Fruit fly (Drosophila melanogaster) whole organism, prepupa: ENCODE measurements around the gene Mical.

Source experiments
- Blimp-1 ChIP-seq: fragments of 200-800 bp; sonication (Bioruptor generic); optimal IDR thresholded peaks from 3 replicates; lab custom pipeline; 2017; ENCODE audit warnings: missing biosample characterization, missing genetic modification characterization, mild to moderate bottlenecking, moderate library complexity, missing genetic modification reagents
- CG10669 ChIP-seq: fragments of 200-800 bp; sonication (Bioruptor generic); optimal IDR thresholded peaks from 3 replicates; lab custom pipeline; 2018; ENCODE audit warnings: missing biosample characterization, mild to moderate bottlenecking, missing genetic modification characterization, moderate library complexity
- CG11762 ChIP-seq: fragments of 200-800 bp; sonication (Bioruptor generic); optimal IDR thresholded peaks from 3 replicates; lab custom pipeline; 2016; ENCODE audit warnings: missing biosample characterization, missing genetic modification characterization; ENCODE audit not compliant: insufficient read depth
- CG11902 ChIP-seq: fragments of 200-800 bp; sonication (Bioruptor generic); optimal IDR thresholded peaks from 3 replicates; lab custom pipeline; 2016; ENCODE audit warnings: missing biosample characterization, missing genetic modification characterization
- CG1621 ChIP-seq: fragments of 200-800 bp; sonication (Bioruptor generic); optimal IDR thresholded peaks from 3 replicates; lab custom pipeline; 2018; ENCODE audit warnings: missing biosample characterization, mild to moderate bottlenecking, missing genetic modification characterization
- CG16779 ChIP-seq: fragments of 200-800 bp; sonication (Bioruptor generic); optimal IDR thresholded peaks from 3 replicates; lab custom pipeline; 2017; ENCODE audit warnings: missing biosample characterization, mild to moderate bottlenecking, missing genetic modification characterization
- CG31627 ChIP-seq: fragments of 200-800 bp; sonication (Bioruptor generic); optimal IDR thresholded peaks from 3 replicates; lab custom pipeline; 2016; ENCODE audit warnings: missing biosample characterization, missing genetic modification characterization
- CG32006 ChIP-seq: fragments of 200-800 bp; sonication (Bioruptor generic); optimal IDR thresholded peaks from 3 replicates; lab custom pipeline; 2017; ENCODE audit warnings: missing biosample characterization, mild to moderate bottlenecking, missing genetic modification characterization
- CG34406 ChIP-seq: fragments of 200-800 bp; sonication (Bioruptor generic); optimal IDR thresholded peaks from 3 replicates; lab custom pipeline; 2016; ENCODE audit warnings: missing biosample characterization, missing genetic modification characterization
- CG3919 ChIP-seq: fragments of 200-800 bp; sonication (Bioruptor generic); optimal IDR thresholded peaks from 3 replicates; lab custom pipeline; 2016; ENCODE audit warnings: missing biosample characterization, missing genetic modification characterization
- CG6163 ChIP-seq: fragments of 200-800 bp; sonication (Bioruptor generic); IDR thresholded peaks from 3 replicates; pipeline ENCODE4 v1.3.6; 2022; ENCODE audit warnings: missing biosample characterization, missing genetic modification characterization
- CG6276 ChIP-seq: fragments of 200-800 bp; sonication (Bioruptor generic); optimal IDR thresholded peaks from 2 replicates; lab custom pipeline; 2017; ENCODE audit warnings: missing biosample characterization, mild to moderate bottlenecking, missing genetic modification characterization
- CG6792 ChIP-seq: fragments of 200-800 bp; sonication (Bioruptor generic); optimal IDR thresholded peaks from 3 replicates; lab custom pipeline; 2016; ENCODE audit warnings: missing biosample characterization, missing genetic modification characterization
- CG6808 ChIP-seq: fragments of 200-800 bp; sonication (Bioruptor generic); optimal IDR thresholded peaks from 3 replicates; lab custom pipeline; 2017; ENCODE audit warnings: missing biosample characterization, missing genetic modification characterization, mild to moderate bottlenecking, moderate library complexity, missing genetic modification reagents
- CG6854 ChIP-seq: fragments of 200-800 bp; sonication (Bioruptor generic); optimal IDR thresholded peaks from 2 replicates; lab custom pipeline; 2017; ENCODE audit warnings: missing biosample characterization, mild to moderate bottlenecking, missing genetic modification characterization
- CG7368 ChIP-seq: fragments of 200-800 bp; sonication (Bioruptor generic); optimal IDR thresholded peaks from 3 replicates; lab custom pipeline; 2016; ENCODE audit warnings: missing biosample characterization, missing genetic modification characterization
- CG8119 ChIP-seq: fragments of 200-800 bp; sonication (Bioruptor generic); IDR thresholded peaks from 3 replicates; pipeline ENCODE4 v1.3.6; 2022; ENCODE audit warnings: missing biosample characterization, missing genetic modification characterization
- CG8319 ChIP-seq: fragments of 200-800 bp; sonication (Bioruptor generic); optimal IDR thresholded peaks from 3 replicates; lab custom pipeline; 2016; ENCODE audit warnings: missing biosample characterization, missing genetic modification characterization
- CG8632 ChIP-seq: fragments of 200-800 bp; sonication (Bioruptor generic); optimal IDR thresholded peaks from 3 replicates; lab custom pipeline; 2016; ENCODE audit warnings: missing biosample characterization, missing genetic modification characterization
- CG9139 ChIP-seq: fragments of 200-800 bp; sonication (Bioruptor generic); optimal IDR thresholded peaks from 3 replicates; lab custom pipeline; 2017; ENCODE audit warnings: missing biosample characterization, mild to moderate bottlenecking, missing genetic modification characterization
- Eip75B ChIP-seq: fragments of 200-800 bp; sonication (Bioruptor generic); optimal IDR thresholded peaks from 3 replicates; lab custom pipeline; 2016; ENCODE audit warnings: missing biosample characterization, missing genetic modification characterization
- Eip78C ChIP-seq: fragments of 200-800 bp; sonication (Bioruptor generic); peaks from one replicate; lab custom pipeline; 2016; ENCODE audit warnings: missing biosample characterization, missing genetic modification characterization
- Eip93F ChIP-seq: fragments of 200-800 bp; sonication (Bioruptor generic); optimal IDR thresholded peaks from 2 replicates; lab custom pipeline; 2016; ENCODE audit warnings: missing biosample characterization, mild to moderate bottlenecking, missing genetic modification characterization
- Ets21C ChIP-seq: fragments of 200-800 bp; sonication (Bioruptor generic); optimal IDR thresholded peaks from 3 replicates; lab custom pipeline; 2016; ENCODE audit warnings: missing biosample characterization, missing genetic modification characterization
- Ets96B ChIP-seq: fragments of 200-800 bp; optimal IDR thresholded peaks from 2 replicates; lab custom pipeline; 2019; ENCODE audit warnings: missing biosample characterization, mild to moderate bottlenecking, missing genetic modification characterization, moderate library complexity
- Gug ChIP-seq: fragments of 200-800 bp; sonication (Bioruptor generic); IDR thresholded peaks from 2 replicates; pipeline ENCODE4 v1.3.6; 2022; ENCODE audit warnings: missing biosample characterization, missing genetic modification characterization
- Hr38 ChIP-seq: sonication (Bioruptor generic); optimal IDR thresholded peaks from 2 replicates; lab custom pipeline; 2016; ENCODE audit warnings: missing biosample characterization, missing genetic modification characterization
- Hr39 ChIP-seq: fragments of 200-800 bp; sonication (Bioruptor generic); optimal IDR thresholded peaks from 2 replicates; lab custom pipeline; 2016; ENCODE audit warnings: missing biosample characterization, missing genetic modification characterization
- Hr4 ChIP-seq: fragments of 200-800 bp; sonication (Bioruptor generic); optimal IDR thresholded peaks from 3 replicates; lab custom pipeline; 2016; ENCODE audit warnings: missing biosample characterization, missing genetic modification characterization
- Lpt ChIP-seq: fragments of 200-800 bp; sonication (Bioruptor generic); optimal IDR thresholded peaks from 3 replicates; lab custom pipeline; 2016; ENCODE audit warnings: missing biosample characterization, missing genetic modification characterization
- Met ChIP-seq: fragments of 200-800 bp; sonication (Bioruptor generic); optimal IDR thresholded peaks from 3 replicates; lab custom pipeline; 2016; ENCODE audit warnings: missing biosample characterization, missing genetic modification characterization
- OdsH ChIP-seq: fragments of 200-800 bp; sonication (Bioruptor generic); optimal IDR thresholded peaks from 3 replicates; lab custom pipeline; 2016; ENCODE audit warnings: missing biosample characterization, missing genetic modification characterization
- Smox ChIP-seq: fragments of 200-800 bp; sonication (Bioruptor generic); optimal IDR thresholded peaks from 3 replicates; lab custom pipeline; 2016; ENCODE audit warnings: missing biosample characterization, missing genetic modification characterization
- Sox102F ChIP-seq: fragments of 200-800 bp; sonication (Bioruptor generic); optimal IDR thresholded peaks from 2 replicates; lab custom pipeline; 2016; ENCODE audit warnings: missing biosample characterization, mild to moderate bottlenecking, missing genetic modification characterization
- Sox14 ChIP-seq: fragments of 200-800 bp; sonication (Bioruptor generic); optimal IDR thresholded peaks from 3 replicates; lab custom pipeline; 2016; ENCODE audit warnings: missing biosample characterization, missing genetic modification characterization
- Sox15 ChIP-seq: fragments of 200-800 bp; sonication (Bioruptor generic); optimal IDR thresholded peaks from 3 replicates; lab custom pipeline; 2016; ENCODE audit warnings: missing biosample characterization, missing genetic modification characterization
- achi ChIP-seq: fragments of 200-800 bp; sonication (Bioruptor generic); optimal IDR thresholded peaks from 3 replicates; lab custom pipeline; 2016; ENCODE audit warnings: missing biosample characterization, missing genetic modification characterization
- cyc ChIP-seq: fragments of 200-800 bp; sonication (Bioruptor generic); optimal IDR thresholded peaks from 3 replicates; lab custom pipeline; 2016; ENCODE audit warnings: missing biosample characterization, missing genetic modification characterization
- dac ChIP-seq: fragments of 200-800 bp; sonication (Bioruptor generic); optimal IDR thresholded peaks from 2 replicates; lab custom pipeline; 2017; ENCODE audit warnings: missing biosample characterization, mild to moderate bottlenecking, missing genetic modification characterization
- dsx ChIP-seq: fragments of 200-800 bp; optimal IDR thresholded peaks from 3 replicates; lab custom pipeline; 2019; ENCODE audit warnings: missing biosample characterization, mild to moderate bottlenecking, missing genetic modification characterization, moderate library complexity; ENCODE audit not compliant: poor library complexity, severe bottlenecking
- fd59A ChIP-seq: fragments of 200-800 bp; sonication (Bioruptor generic); optimal IDR thresholded peaks from 2 replicates; lab custom pipeline; 2017; ENCODE audit warnings: missing biosample characterization, mild to moderate bottlenecking, missing genetic modification characterization, missing genetic modification reagents
- fd85E ChIP-seq: fragments of 200-800 bp; sonication (Bioruptor generic); optimal IDR thresholded peaks from 3 replicates; lab custom pipeline; 2016; ENCODE audit warnings: missing biosample characterization, missing genetic modification characterization
- fkh ChIP-seq: fragments of 200-800 bp; sonication (Bioruptor generic); optimal IDR thresholded peaks from 3 replicates; lab custom pipeline; 2017; ENCODE audit warnings: missing biosample characterization, mild to moderate bottlenecking, missing genetic modification characterization, moderate library complexity
- lz ChIP-seq: fragments of 200-800 bp; sonication (Bioruptor generic); optimal IDR thresholded peaks from 3 replicates; lab custom pipeline; 2016; ENCODE audit warnings: missing biosample characterization, missing genetic modification characterization
- net ChIP-seq: fragments of 200-800 bp; sonication (Bioruptor generic); optimal IDR thresholded peaks from 3 replicates; lab custom pipeline; 2016; ENCODE audit warnings: missing biosample characterization, missing genetic modification characterization
- pdm3 ChIP-seq: fragments of 200-800 bp; sonication (Bioruptor generic); optimal IDR thresholded peaks from 3 replicates; lab custom pipeline; 2016; ENCODE audit warnings: missing biosample characterization, missing genetic modification characterization
- salr ChIP-seq, 2 experiments: fragments of 200-800 bp; sonication (Bioruptor generic); optimal IDR thresholded peaks; 3 replicates each; lab custom pipeline; 2016 to 2018; ENCODE audit warnings: missing biosample characterization in 2 of 2, missing genetic modification characterization in 2 of 2, mild to moderate bottlenecking in 1 of 2
- spab ChIP-seq: fragments of 200-800 bp; sonication (Bioruptor generic); optimal IDR thresholded peaks from 2 replicates; lab custom pipeline; 2017; ENCODE audit warnings: missing biosample characterization, mild to moderate bottlenecking, missing genetic modification characterization, missing genetic modification reagents
- ss ChIP-seq, 2 experiments: fragments of 200-800 bp; sonication (Bioruptor generic); optimal IDR thresholded peaks; 2 replicates in 1 of 2; 3 replicates in 1 of 2; lab custom pipeline; 2017 to 2018; ENCODE audit warnings: mild to moderate bottlenecking in 2 of 2, missing biosample characterization in 2 of 2, missing genetic modification characterization in 2 of 2, moderate library complexity in 1 of 2
- svp ChIP-seq: fragments of 200-800 bp; sonication (Bioruptor generic); peaks from one replicate; lab custom pipeline; 2016; ENCODE audit warnings: missing biosample characterization, missing genetic modification characterization
- topi ChIP-seq: fragments of 200-800 bp; sonication (Bioruptor generic); optimal IDR thresholded peaks from 3 replicates; lab custom pipeline; 2016; ENCODE audit warnings: missing biosample characterization, missing genetic modification characterization

Mical gene

dm6 chr3R:10042664-10043372, at the start of gene Mical, which contains the start of gene CG3909:
TSS of gene Mical (minus strand) at chr3R:10042895.
TSS of gene CG3909 (plus strand) at chr3R:10043270.
- TF ChIP-seq Sox14 (peak; percentile 25), CG11902 (GFP tag; lab: Kevin White, UChicago) (peak; percentile 38), fkh (GFP tag; lab: Kevin White, UChicago) (peak; percentile 30), CG16779 (tag; lab: Kevin White, UChicago) (peak; percentile 62), Hr4 (GFP tag; lab: Kevin White, UChicago) (peak; percentile 69), CG34406 (GFP tag; lab: Kevin White, UChicago) (peak; percentile 83), CG9139 (GFP tag; lab: Kevin White, UChicago) (peak; percentile 21), topi (GFP tag; lab: Kevin White, UChicago) (peak; percentile 60), Blimp-1 (peak; percentile 39), Ets96B (tag; lab: Kevin White, UChicago) (peak; percentile 82), CG6808 (GFP tag; lab: Kevin White, UChicago) (peak; percentile 24), CG11762 (GFP tag; lab: Kevin White, UChicago) (peak; percentile 71), Ets21C (GFP tag; lab: Kevin White, UChicago) (peak; percentile 43), Eip78C (GFP tag; lab: Kevin White, UChicago) (peak; percentile 82), CG3919 (GFP tag; lab: Kevin White, UChicago) (peak; percentile 76), CG8119 (GFP tag; lab: Robert Waterston, UW) (peak; percentile 85), Sox102F (peak; percentile 59), Smox (peak; percentile 68), pdm3 (peak; percentile 65), dac (GFP tag; lab: Kevin White, UChicago) (no peak), CG8319 (GFP tag; lab: Kevin White, UChicago) (peak; percentile 18), CG6276 (GFP tag; lab: Kevin White, UChicago) (no peak), Sox15 (GFP tag; lab: Kevin White, UChicago) (peak; percentile 60), dsx (GFP tag; lab: Kevin White, UChicago) (peak; percentile 77), ss (GFP tag; optimal IDR thresholded peaks at IDR 0.05; lab: Kevin White, UChicago) (peak; percentile 6 to 44), OdsH (GFP tag; lab: Kevin White, UChicago) (peak; percentile 83), Hr39 (GFP tag; lab: Kevin White, UChicago) (peak; percentile 69), CG6163 (peak; percentile 85), lz (GFP tag; lab: Kevin White, UChicago) (peak; percentile 66), Met (GFP tag; lab: Kevin White, UChicago) (peak; percentile 70), CG10669 (peak; percentile 46), CG7368 (GFP tag; lab: Kevin White, UChicago) (peak; percentile 80), fd85E (GFP tag; lab: Kevin White, UChicago) (no peak), cyc (GFP tag; lab: Kevin White, UChicago) (peak; percentile 74), spab (peak; percentile 25), Gug (GFP tag; lab: Robert Waterston, UW) (peak; percentile 76), CG8632 (GFP tag; lab: Kevin White, UChicago) (peak; percentile 76), Lpt (peak; percentile 57), Hr38 (GFP tag; lab: Kevin White, UChicago) (no peak), Eip93F (GFP tag; lab: Kevin White, UChicago) (peak; percentile 45), CG1621 (peak; percentile 35), CG6854 (GFP tag; lab: Kevin White, UChicago) (no peak), svp (GFP tag; lab: Kevin White, UChicago) (peak; percentile 89), CG32006 (peak; percentile 74), achi (GFP tag; lab: Kevin White, UChicago) (peak; percentile 82), net (peak; percentile 68), fd59A (GFP tag; lab: Kevin White, UChicago) (no peak), CG31627 (GFP tag; lab: Kevin White, UChicago) (peak; percentile 73), CG6792 (GFP tag; lab: Kevin White, UChicago) (peak; percentile 78), Eip75B (GFP tag; lab: Kevin White, UChicago) (no peak), salr (GFP tag; optimal IDR thresholded peaks at IDR 0.05; lab: Kevin White, UChicago) (peak in 1 of 2 experiments; percentile 82)
